Worm (Caenorhabditis elegans): ENCODE data around the gene grl-15.

- TF ChIP-seq ttx-3 (tag; optimal IDR thresholded peaks at IDR 0.05): no peak
- TF ChIP-seq tbx-7 (tag; optimal IDR thresholded peaks at IDR 0.05): no peak
- TF ChIP-seq hlh-13 (GFP tag; optimal IDR thresholded peaks at IDR 0.05): no peak
- no peak for TF ChIP-seq ama-1 (optimal IDR thresholded peaks at IDR 0.05)
- no peak for TF ChIP-seq rnt-1 (tag; optimal IDR thresholded peaks at IDR 0.05)
- no peak for TF ChIP-seq hlh-30 (tag; optimal IDR thresholded peaks at IDR 0.05; ENCODE audit: insufficient read depth)
- TF ChIP-seq pha-4 (tag; optimal IDR thresholded peaks at IDR 0.05): no peak
- TF ChIP-seq pros-1 (tag; optimal IDR thresholded peaks at IDR 0.05): no peak
- no peak for TF ChIP-seq unc-86 (tag; optimal IDR thresholded peaks at IDR 0.05)
Observed at ce11 chrIII:12215596-12215995, 20.2 kb downstream of the grl-15 start, which contains the start of gene Y75B8A.13.

All from whole organism, late embryonic.